Fruit fly (Drosophila melanogaster): Measurements from ENCODE around the gene CG11723.
A peak's percentile ranks its signal among the peaks of the same experiment; 100 is the strongest.

Gene CG11723

DNA sequence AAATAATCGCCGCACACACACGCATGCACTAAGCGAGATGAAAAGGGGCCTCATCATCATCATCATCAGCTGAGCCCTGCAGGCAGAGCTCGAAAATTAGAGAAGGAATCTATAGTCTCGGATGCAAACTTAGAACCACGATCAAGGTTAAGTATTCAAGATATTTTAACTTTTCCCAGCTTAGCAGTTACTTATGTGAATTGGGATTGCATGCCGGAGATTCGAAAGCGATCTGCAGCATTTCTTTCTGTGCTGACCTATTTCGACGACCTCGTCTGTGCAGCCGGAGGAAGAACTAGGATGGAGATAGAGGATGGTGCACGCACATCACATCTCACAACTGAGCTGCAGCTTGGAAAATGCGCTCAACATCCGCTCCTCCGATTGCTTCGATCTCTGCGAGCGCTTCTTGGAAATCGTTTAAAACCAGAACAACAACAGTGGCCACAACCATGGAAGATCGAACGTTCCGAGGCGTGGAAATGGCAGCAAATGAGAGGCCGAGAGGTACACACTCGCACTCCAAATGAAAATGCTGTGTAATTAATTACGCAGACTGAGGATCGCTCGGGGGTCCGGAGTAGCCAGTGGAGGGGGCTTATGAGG is 35.8 kb upstream of the CG11723 start:
- peak; percentile 86 for TF ChIP-seq CG34367 (tag; optimal IDR thresholded peaks at IDR 0.05)
- no peak for TF ChIP-seq D1 (tag; optimal IDR thresholded peaks at IDR 0.05)
- TF ChIP-seq rn (GFP tag; IDR thresholded peaks at IDR 0.05), result 0 out of 2 replicates have a peak, but pooled peaks have one; percentile 7
- TF ChIP-seq CG10348 (GFP tag; IDR thresholded peaks at IDR 0.05), result no peak
- peak; percentile 80 for TF ChIP-seq CG15710 (tag; optimal IDR thresholded peaks at IDR 0.05)
- peak; percentile 79 for TF ChIP-seq Pif1B (GFP tag; optimal IDR thresholded peaks at IDR 0.05)
- TF ChIP-seq gl (tag; optimal IDR thresholded peaks at IDR 0.05), result peak; percentile 83
- peak; percentile 75 for TF ChIP-seq CG8301 (tag; optimal IDR thresholded peaks at IDR 0.05)
- TF ChIP-seq Snoo (tag; optimal IDR thresholded peaks at IDR 0.05), result no peak
- TF ChIP-seq EcR (GFP tag; optimal IDR thresholded peaks at IDR 0.05), result no peak
- peak; percentile 78 for TF ChIP-seq CG12605 (GFP tag; IDR thresholded peaks at IDR 0.05)
- TF ChIP-seq Ets98B (GFP tag; IDR thresholded peaks at IDR 0.05), result peak; percentile 61
- no peak for TF ChIP-seq CG32121 (GFP tag; IDR thresholded peaks at IDR 0.05)
- peak; percentile 80 for TF ChIP-seq CG8159 (tag; optimal IDR thresholded peaks at IDR 0.05)
- peak; percentile 87 for TF ChIP-seq CG14655 (GFP tag; optimal IDR thresholded peaks at IDR 0.05)
- TF ChIP-seq CG4496 (GFP tag; IDR thresholded peaks at IDR 0.05), result peak; percentile 87
- TF ChIP-seq CG17806 (tag; optimal IDR thresholded peaks at IDR 0.05), result peak; percentile 87
- peak; percentile 81 for TF ChIP-seq fd96Ca (GFP tag; IDR thresholded peaks at IDR 0.05)
- TF ChIP-seq CG13204 (GFP tag; optimal IDR thresholded peaks at IDR 0.05), result peak; percentile 65
- TF ChIP-seq CG9948 (tag; optimal IDR thresholded peaks at IDR 0.05), result peak; percentile 88
- peak; percentile 68 for TF ChIP-seq Pif1A (GFP tag; optimal IDR thresholded peaks at IDR 0.05)

DNA sequence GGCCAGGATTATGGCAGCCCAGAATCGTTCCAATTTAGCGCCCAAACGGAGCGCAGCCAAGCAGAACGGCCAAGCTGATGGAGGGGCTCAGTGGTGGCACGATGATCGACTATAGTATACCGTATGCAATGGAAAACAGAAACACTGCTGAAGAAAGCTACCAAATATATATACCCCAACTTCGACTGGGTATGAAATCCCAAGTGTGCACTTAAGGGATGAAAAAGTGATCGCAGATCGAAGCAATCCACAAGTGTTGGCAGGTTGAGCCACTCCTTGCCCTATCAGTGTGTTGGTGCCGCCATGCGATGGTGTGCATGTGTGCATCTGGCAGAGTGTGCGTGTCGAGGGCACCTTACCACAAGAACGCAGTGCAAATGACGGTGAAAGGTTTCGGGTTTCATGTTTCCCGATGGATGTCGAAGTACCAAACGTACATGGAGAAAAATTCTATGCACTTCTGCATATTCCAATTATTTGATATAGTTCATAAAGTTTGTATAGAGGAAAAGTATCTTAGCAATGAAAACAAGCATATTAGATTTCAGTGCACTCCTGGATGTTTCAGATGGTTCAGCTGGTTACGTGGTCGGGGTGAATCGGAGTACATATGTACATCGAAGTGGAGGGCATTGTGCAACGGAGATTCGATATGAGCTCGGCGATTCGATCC is 35.0 kb upstream of the CG11723 start:
- TF ChIP-seq CG17806 (tag; optimal IDR thresholded peaks at IDR 0.05) (no peak), EcR (GFP tag; optimal IDR thresholded peaks at IDR 0.05) (no peak), Pif1A (GFP tag; optimal IDR thresholded peaks at IDR 0.05) (no peak), CG32121 (GFP tag; IDR thresholded peaks at IDR 0.05) (no peak), CG10348 (GFP tag; IDR thresholded peaks at IDR 0.05) (no peak), CG8301 (tag; optimal IDR thresholded peaks at IDR 0.05) (no peak), CG14655 (GFP tag; optimal IDR thresholded peaks at IDR 0.05) (no peak), CG4496 (GFP tag; IDR thresholded peaks at IDR 0.05) (no peak), CG12605 (GFP tag; IDR thresholded peaks at IDR 0.05) (no peak), CG15710 (tag; optimal IDR thresholded peaks at IDR 0.05) (no peak), Pif1B (GFP tag; optimal IDR thresholded peaks at IDR 0.05) (no peak)

DNA sequence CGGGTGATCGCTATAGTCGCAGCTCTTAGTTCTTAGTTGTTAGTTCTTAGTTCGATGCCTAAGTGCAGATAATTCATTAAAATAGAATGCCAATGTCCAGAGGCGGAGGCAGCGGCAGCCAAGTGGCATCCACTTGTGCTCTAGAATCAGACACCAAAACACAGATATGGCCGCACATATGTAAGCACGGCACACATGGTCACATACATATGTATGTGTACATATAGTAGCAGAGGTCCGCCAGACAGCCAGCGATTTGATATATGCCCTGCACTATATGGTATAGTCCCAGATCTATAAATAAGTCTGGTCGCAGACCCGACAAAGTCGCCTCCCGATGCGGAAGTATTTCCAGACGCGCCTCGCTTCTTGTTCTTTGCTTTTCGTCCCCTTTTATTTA is 33.6 kb upstream of the CG11723 start:
- TF ChIP-seq CG32121 (GFP tag; IDR thresholded peaks at IDR 0.05), result peak; percentile 15; the same call in 1 of the 2 replicates
- TF ChIP-seq EcR (GFP tag; optimal IDR thresholded peaks at IDR 0.05), result no peak

DNA sequence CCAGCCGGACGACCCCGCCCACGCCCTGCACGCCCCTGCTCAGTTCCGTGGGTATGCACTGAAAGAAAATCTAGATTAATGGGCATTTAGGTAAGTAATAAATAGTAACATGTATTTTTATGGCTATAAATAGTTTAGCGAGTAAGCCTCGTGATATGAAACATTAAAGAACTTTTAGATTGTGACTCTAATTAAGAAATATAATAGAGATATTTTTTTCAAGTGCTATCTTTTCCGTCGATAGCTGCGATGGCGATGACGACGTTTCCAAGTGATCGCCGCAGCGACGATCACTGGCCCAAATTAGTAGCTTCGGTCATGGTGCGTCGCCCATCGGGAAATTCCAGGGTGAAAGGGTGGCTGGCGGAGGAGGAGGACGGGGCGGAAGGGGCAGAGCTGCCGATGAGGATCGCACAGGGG is 33.1 kb upstream of the CG11723 start:
- TF ChIP-seq fd96Ca (GFP tag; IDR thresholded peaks at IDR 0.05) (peak; percentile 82; the same call in 2 of the 3 replicates), CG8159 (tag; optimal IDR thresholded peaks at IDR 0.05) (peak; percentile 89), CG15710 (tag; optimal IDR thresholded peaks at IDR 0.05) (peak; percentile 85), CG10348 (GFP tag; IDR thresholded peaks at IDR 0.05) (peak; percentile 50; the same call in 1 of the 2 replicates), Pif1B (GFP tag; optimal IDR thresholded peaks at IDR 0.05) (peak; percentile 78), CG34367 (tag; optimal IDR thresholded peaks at IDR 0.05) (peak; percentile 80), CG32121 (GFP tag; IDR thresholded peaks at IDR 0.05) (peak; percentile 90), D1 (tag; optimal IDR thresholded peaks at IDR 0.05) (peak; percentile 42), gl (tag; optimal IDR thresholded peaks at IDR 0.05) (peak; percentile 67), CG4496 (GFP tag; IDR thresholded peaks at IDR 0.05) (peak; percentile 90), Ets98B (GFP tag; IDR thresholded peaks at IDR 0.05) (peak; percentile 91), CG9948 (tag; optimal IDR thresholded peaks at IDR 0.05) (peak; percentile 89), rn (GFP tag; IDR thresholded peaks at IDR 0.05) (peak; percentile 78), CG8301 (tag; optimal IDR thresholded peaks at IDR 0.05) (peak; percentile 89), CG17806 (tag; optimal IDR thresholded peaks at IDR 0.05) (peak; percentile 89), CG14655 (GFP tag; optimal IDR thresholded peaks at IDR 0.05) (peak; percentile 90), CG13204 (GFP tag; optimal IDR thresholded peaks at IDR 0.05) (peak; percentile 69), CG12605 (GFP tag; IDR thresholded peaks at IDR 0.05) (peak; percentile 89), Snoo (tag; optimal IDR thresholded peaks at IDR 0.05) (peak; percentile 73), Pif1A (GFP tag; optimal IDR thresholded peaks at IDR 0.05) (peak; percentile 88), EcR (GFP tag; optimal IDR thresholded peaks at IDR 0.05) (peak; percentile 61)

DNA sequence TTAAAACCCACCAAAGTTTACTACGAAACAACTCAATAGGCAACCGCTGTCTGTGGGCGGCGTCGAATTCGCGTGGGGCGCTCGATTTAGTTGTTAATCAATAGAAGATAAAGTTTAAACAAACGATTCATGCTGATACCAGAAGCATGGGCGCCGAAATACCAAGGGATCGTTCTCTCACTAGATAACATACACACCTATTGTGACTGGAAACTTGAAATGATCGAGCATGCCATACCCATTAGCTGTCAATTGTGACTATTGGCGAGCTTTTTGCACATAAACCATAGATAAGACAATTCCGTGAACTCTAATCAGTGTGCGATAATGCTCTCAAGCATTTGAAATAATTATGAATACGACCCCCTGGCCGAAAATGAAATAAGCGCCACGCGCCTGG is 32.3 kb upstream of the CG11723 start:
- no peak for TF ChIP-seq CG17806 (tag; optimal IDR thresholded peaks at IDR 0.05)
- 0 out of 3 replicates have a peak, but pooled peaks have one; percentile 5 for TF ChIP-seq fd96Ca (GFP tag; IDR thresholded peaks at IDR 0.05)

DNA sequence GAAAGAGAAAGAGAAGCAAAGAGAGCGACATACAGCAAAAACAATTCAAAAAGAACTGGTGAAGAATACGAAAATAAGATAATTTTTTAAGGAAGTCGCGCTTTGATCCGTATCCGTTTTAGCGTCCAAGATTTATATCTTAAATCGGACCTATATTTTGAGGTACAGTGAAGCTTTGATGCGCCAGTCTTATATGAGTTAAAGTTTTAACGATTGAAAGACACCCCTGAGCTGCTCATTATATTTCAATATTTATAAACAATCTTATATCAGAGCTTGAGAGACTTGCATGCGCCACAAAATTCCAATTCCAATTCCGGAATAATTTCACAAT is 31.7 kb upstream of the CG11723 start:
- TF ChIP-seq CG12605 (GFP tag; IDR thresholded peaks at IDR 0.05) (0 out of 2 replicates have a peak, but pooled peaks have one; percentile 23), EcR (GFP tag; optimal IDR thresholded peaks at IDR 0.05) (no peak), CG32121 (GFP tag; IDR thresholded peaks at IDR 0.05) (no peak), Ets98B (GFP tag; IDR thresholded peaks at IDR 0.05) (peak; percentile 19), D1 (tag; optimal IDR thresholded peaks at IDR 0.05) (no peak), CG4496 (GFP tag; IDR thresholded peaks at IDR 0.05) (peak; percentile 49)
